Worm (Caenorhabditis elegans): ENCODE data around the gene nhr-234.
"Not testable (repeated sequence)": the region's sequence is repeated elsewhere in the genome, so short reads cannot be mapped to it uniquely, and the experiment has no call there.

The nhr-234 gene

DNA sequence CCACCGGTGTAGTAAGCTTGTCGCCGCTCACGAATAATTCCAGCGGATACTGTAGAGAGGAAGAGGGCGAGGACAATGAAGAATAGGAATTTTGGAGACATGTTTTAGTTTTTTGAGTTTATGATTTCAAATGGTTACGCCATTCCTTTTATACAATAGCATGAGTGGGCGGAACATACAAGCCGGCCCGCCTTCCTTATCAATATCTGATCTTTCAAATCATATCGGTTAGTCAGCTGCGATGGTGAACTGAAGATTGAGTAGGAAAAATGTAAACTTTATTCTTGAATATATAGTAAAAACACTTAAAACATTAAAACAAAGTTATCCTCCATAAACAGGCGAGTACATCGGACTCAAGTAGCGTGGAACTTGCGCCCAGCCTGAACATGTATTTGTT is 15.7 kb upstream of the nhr-234 start, which contains the start of gene nspe-1:
Gene nspe-1 (minus strand): TSS at position 101 of the 400 bp plus-strand sequence.
- TF ChIP-seq F37B4.10 (GFP tag; IDR thresholded peaks at IDR 0.05): no peak

DNA sequence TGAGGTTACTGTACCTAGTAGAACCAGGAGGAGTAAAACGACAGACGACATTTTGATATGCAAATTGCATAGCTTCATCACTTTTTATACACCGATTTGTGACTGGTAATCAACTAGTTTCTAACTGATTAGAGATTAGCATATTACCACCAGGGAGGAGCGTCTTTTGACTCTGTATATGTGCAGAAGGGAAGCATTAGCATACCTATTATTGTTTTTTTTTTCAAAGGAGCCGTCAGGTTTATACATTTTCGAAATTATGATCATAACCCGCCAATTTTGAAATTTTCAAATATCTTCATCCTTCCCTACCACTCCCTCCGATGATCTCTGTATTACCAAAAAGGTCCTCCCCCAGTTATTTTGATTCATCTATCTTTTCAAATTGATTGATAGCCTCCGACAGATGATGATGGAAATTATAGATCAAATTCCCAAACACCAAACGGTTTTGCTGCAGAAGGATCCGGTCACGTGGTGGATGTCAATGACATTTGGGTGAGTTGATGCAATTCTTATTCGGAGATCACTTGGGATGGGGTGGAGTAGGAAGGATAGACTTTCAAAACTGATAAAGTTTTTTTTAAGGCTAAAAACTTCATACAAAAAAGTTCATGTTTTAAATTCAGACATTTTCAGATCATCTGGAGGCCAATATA is 14.4 kb upstream of the nhr-234 start, which contains the start of gene nspe-8:
Gene nspe-8 (minus strand): TSS at position 51 of the 659 bp plus-strand sequence.
- TF ChIP-seq rpc-1 (optimal IDR thresholded peaks at IDR 0.05) (no peak), rpc-1 (tag; optimal IDR thresholded peaks at IDR 0.05) (no peak), snpc-1.3 (tag; optimal IDR thresholded peaks at IDR 0.05; ENCODE audit: insufficient read depth) (no peak)

DNA sequence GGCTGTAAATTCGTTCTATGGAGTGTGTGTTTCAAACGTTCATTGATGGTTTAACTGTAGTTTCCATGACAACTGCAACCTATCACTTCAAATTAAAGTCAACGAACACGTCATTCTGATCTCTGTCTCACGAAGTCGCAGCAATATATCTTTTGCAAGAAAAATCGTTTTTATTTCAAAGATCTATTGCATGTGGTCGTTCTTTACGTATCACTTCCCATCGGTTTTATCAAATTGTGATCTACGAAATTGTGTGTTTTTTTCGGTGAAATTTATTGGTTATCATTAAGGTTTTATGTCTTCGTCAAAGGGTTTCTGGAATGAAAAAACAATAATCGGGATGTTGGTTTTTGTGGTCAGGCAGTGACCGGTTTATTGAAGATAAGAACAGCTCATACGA is 13.6 kb upstream of the nhr-234 start:
- TF ChIP-seq B0336.3 (GFP tag; IDR thresholded peaks at IDR 0.05): no peak
- TF ChIP-seq let-526 (GFP tag; IDR thresholded peaks at IDR 0.05): no peak
- TF ChIP-seq F39B2.1 (GFP tag; IDR thresholded peaks at IDR 0.05): no peak
- TF ChIP-seq rec-8 (tag; optimal IDR thresholded peaks at IDR 0.05): no peak
- TF ChIP-seq aptf-2 (GFP tag; conservative IDR thresholded peaks at IDR 0.05): no peak
- TF ChIP-seq tbx-9 (tag; optimal IDR thresholded peaks at IDR 0.05; ENCODE audit: borderline replicate concordance): no peak
- TF ChIP-seq fkh-3 (tag; optimal IDR thresholded peaks at IDR 0.05): no peak
- no peak for TF ChIP-seq ceh-58 (GFP tag; IDR thresholded peaks at IDR 0.05)
- TF ChIP-seq ceh-79 (tag; optimal IDR thresholded peaks at IDR 0.05): no peak
- TF ChIP-seq unc-130 (GFP tag; optimal IDR thresholded peaks at IDR 0.05): no peak
- TF ChIP-seq mes-4 (tag; optimal IDR thresholded peaks at IDR 0.05): no peak
- TF ChIP-seq nfyb-1 (GFP tag; IDR thresholded peaks at IDR 0.05): no peak
- no peak for TF ChIP-seq snpc-4 (GFP tag; optimal IDR thresholded peaks at IDR 0.05)
- TF ChIP-seq snpc-4 (tag; optimal IDR thresholded peaks at IDR 0.05): no peak
- TF ChIP-seq nhr-80 (tag; optimal IDR thresholded peaks at IDR 0.05): no peak
- no peak for TF ChIP-seq lin-26 (GFP tag; IDR thresholded peaks at IDR 0.05)
- no peak for TF ChIP-seq F22D6.2 (tag; optimal IDR thresholded peaks at IDR 0.05)
- TF ChIP-seq B0261.1 (tag; optimal IDR thresholded peaks at IDR 0.05): no peak
- TF ChIP-seq zfh-2 (GFP tag; conservative IDR thresholded peaks at IDR 0.05): no peak

DNA sequence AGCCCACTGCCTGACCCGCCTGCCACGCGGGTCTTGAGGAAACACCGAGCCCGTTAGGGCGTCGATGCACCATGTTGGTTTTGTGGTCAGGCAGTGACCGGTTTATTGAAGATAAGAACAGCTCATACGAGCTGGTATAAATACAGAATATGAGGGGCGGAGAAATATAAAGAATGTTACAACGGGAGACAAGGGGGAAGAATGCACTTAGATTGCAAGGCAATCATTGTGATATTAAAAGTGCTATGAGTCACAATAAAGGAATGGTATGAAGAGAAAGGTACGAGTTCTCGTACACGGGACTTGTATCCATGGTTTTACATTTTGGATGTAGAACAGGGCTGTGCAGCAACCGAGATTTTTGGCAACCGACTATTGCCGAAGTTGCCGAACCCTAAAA is 12.0 kb upstream of the nhr-234 start, which contains the start of gene Y38E10A.14:
Gene Y38E10A.14 (minus strand): TSS at position 101 of the 400 bp plus-strand sequence.
- TF ChIP-seq ama-1 (optimal IDR thresholded peaks at IDR 0.05); ama-1 (GFP tag; optimal IDR thresholded peaks at IDR 0.05); sea-2 (GFP tag; IDR thresholded peaks at IDR 0.05); Y53F4B.3 (GFP tag; IDR thresholded peaks at IDR 0.05): not testable (repeated sequence)

DNA sequence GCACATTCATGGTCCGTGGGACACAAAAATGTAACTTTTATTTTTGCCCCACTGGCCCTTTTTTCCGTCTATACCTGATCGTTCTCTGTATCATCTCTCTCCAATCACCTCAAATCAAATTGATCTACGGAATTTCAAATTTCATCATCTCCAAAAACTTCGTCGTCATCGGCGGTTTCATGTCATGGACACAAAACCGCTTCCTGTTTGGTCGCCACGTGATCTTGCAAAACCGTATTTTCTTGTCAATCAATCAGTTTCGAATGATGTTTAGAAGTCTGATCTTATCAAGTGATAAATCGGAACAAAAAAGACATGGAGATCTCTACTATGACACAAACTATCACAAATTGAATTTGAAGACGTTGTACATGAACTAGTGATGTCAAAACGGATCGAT is 10.8 kb upstream of the nhr-234 start:
- peak; percentile 37 for TF ChIP-seq lin-40 (tag; optimal IDR thresholded peaks at IDR 0.05)
- TF ChIP-seq nhr-120 (GFP tag; IDR thresholded peaks at IDR 0.05): no peak
- no peak for TF ChIP-seq athp-1 (tag; optimal IDR thresholded peaks at IDR 0.05)
- no peak for TF ChIP-seq ceh-58 (GFP tag; IDR thresholded peaks at IDR 0.05)
- TF ChIP-seq mcd-1 (GFP tag; IDR thresholded peaks at IDR 0.05): no peak
- TF ChIP-seq mel-28 (tag; optimal IDR thresholded peaks at IDR 0.05; ENCODE audit: borderline replicate concordance): no peak
- TF ChIP-seq ztf-26 (tag; optimal IDR thresholded peaks at IDR 0.05): peak; percentile 8
- TF ChIP-seq egl-18 (GFP tag; IDR thresholded peaks at IDR 0.05): no peak
- TF ChIP-seq lag-1 (GFP tag; IDR thresholded peaks at IDR 0.05): no peak
